Fruit fly (Drosophila melanogaster): ENCODE data around the gene Kul.

Gene Kul

dm6 chr3R:29699220-29699619, 26.4 kb upstream of the Kul start:
- no peak for TF ChIP-seq psq (optimal IDR thresholded peaks at IDR 0.05)
- TF ChIP-seq insv (optimal IDR thresholded peaks at IDR 0.05), result no peak
- TF ChIP-seq Myc (optimal IDR thresholded peaks at IDR 0.05), result no peak
- no peak for TF ChIP-seq ttk (optimal IDR thresholded peaks at IDR 0.05)
- no peak for TF ChIP-seq h (optimal IDR thresholded peaks at IDR 0.05)
- TF ChIP-seq Sin3A (optimal IDR thresholded peaks at IDR 0.05), result no peak

- no peak for TF ChIP-seq Myc (optimal IDR thresholded peaks at IDR 0.05)
- no peak for TF ChIP-seq ttk (optimal IDR thresholded peaks at IDR 0.05)
- no peak for TF ChIP-seq insv (optimal IDR thresholded peaks at IDR 0.05)
- TF ChIP-seq h (optimal IDR thresholded peaks at IDR 0.05), result no peak
- TF ChIP-seq psq (optimal IDR thresholded peaks at IDR 0.05), result no peak
- no peak for TF ChIP-seq Sin3A (optimal IDR thresholded peaks at IDR 0.05)
Measured at dm6 chr3R:29701739-29702138, 23.9 kb upstream of the Kul start.

- no peak for TF ChIP-seq h (optimal IDR thresholded peaks at IDR 0.05)
- no peak for TF ChIP-seq psq (optimal IDR thresholded peaks at IDR 0.05)
- TF ChIP-seq Sin3A (optimal IDR thresholded peaks at IDR 0.05), result no peak
- TF ChIP-seq insv (optimal IDR thresholded peaks at IDR 0.05), result no peak
- TF ChIP-seq ttk (optimal IDR thresholded peaks at IDR 0.05), result no peak
- TF ChIP-seq Myc (optimal IDR thresholded peaks at IDR 0.05), result no peak
Measured at dm6 chr3R:29704557-29704956, 21.1 kb upstream of the Kul start.

- TF ChIP-seq ttk (optimal IDR thresholded peaks at IDR 0.05), result no peak
- TF ChIP-seq Myc (optimal IDR thresholded peaks at IDR 0.05), result no peak
- no peak for TF ChIP-seq h (optimal IDR thresholded peaks at IDR 0.05)
- TF ChIP-seq Sin3A (optimal IDR thresholded peaks at IDR 0.05), result no peak
- no peak for TF ChIP-seq insv (optimal IDR thresholded peaks at IDR 0.05)
- no peak for TF ChIP-seq psq (optimal IDR thresholded peaks at IDR 0.05)
Measured at dm6 chr3R:29705789-29706303, 19.8 kb upstream of the Kul start.

dm6 chr3R:29707258-29707657, 18.4 kb upstream of the Kul start:
- TF ChIP-seq ttk (optimal IDR thresholded peaks at IDR 0.05) (no peak), Sin3A (optimal IDR thresholded peaks at IDR 0.05) (no peak), insv (optimal IDR thresholded peaks at IDR 0.05) (no peak), Myc (optimal IDR thresholded peaks at IDR 0.05) (no peak), h (optimal IDR thresholded peaks at IDR 0.05) (no peak), psq (optimal IDR thresholded peaks at IDR 0.05) (no peak)

- TF ChIP-seq ttk (optimal IDR thresholded peaks at IDR 0.05), result no peak
- no peak for TF ChIP-seq h (optimal IDR thresholded peaks at IDR 0.05)
- TF ChIP-seq psq (optimal IDR thresholded peaks at IDR 0.05), result no peak
- TF ChIP-seq insv (optimal IDR thresholded peaks at IDR 0.05), result no peak
- no peak for TF ChIP-seq Myc (optimal IDR thresholded peaks at IDR 0.05)
- no peak for TF ChIP-seq Sin3A (optimal IDR thresholded peaks at IDR 0.05)
Measured at dm6 chr3R:29708322-29708721, 17.3 kb upstream of the Kul start.

dm6 chr3R:29711434-29711833, 14.2 kb upstream of the Kul start:
- TF ChIP-seq insv (optimal IDR thresholded peaks at IDR 0.05) (no peak), Sin3A (optimal IDR thresholded peaks at IDR 0.05) (no peak), ttk (optimal IDR thresholded peaks at IDR 0.05) (no peak), psq (optimal IDR thresholded peaks at IDR 0.05) (no peak), h (optimal IDR thresholded peaks at IDR 0.05) (no peak), Myc (optimal IDR thresholded peaks at IDR 0.05) (no peak)

dm6 chr3R:29714314-29714713, 11.3 kb upstream of the Kul start, which contains the start of gene Obp99d:
Gene Obp99d (plus strand): TSS chr3R:29714505.
- TF ChIP-seq Myc (optimal IDR thresholded peaks at IDR 0.05), result no peak
- no peak for TF ChIP-seq psq (optimal IDR thresholded peaks at IDR 0.05)
- TF ChIP-seq Sin3A (optimal IDR thresholded peaks at IDR 0.05), result no peak

dm6 chr3R:29715277-29715676, 10.4 kb upstream of the Kul start, which contains the start of gene Dup99B:
Gene Dup99B (minus strand): TSS chr3R:29715377.
- TF ChIP-seq insv (optimal IDR thresholded peaks at IDR 0.05) (no peak), ttk (optimal IDR thresholded peaks at IDR 0.05) (no peak), h (optimal IDR thresholded peaks at IDR 0.05) (no peak), Sin3A (optimal IDR thresholded peaks at IDR 0.05) (no peak), psq (optimal IDR thresholded peaks at IDR 0.05) (no peak), Myc (optimal IDR thresholded peaks at IDR 0.05) (no peak)

dm6 chr3R:29716043-29716781, 9.4 kb upstream of the Kul start:
- TF ChIP-seq ttk (optimal IDR thresholded peaks at IDR 0.05) (no peak), Myc (optimal IDR thresholded peaks at IDR 0.05) (no peak), insv (optimal IDR thresholded peaks at IDR 0.05) (no peak), h (optimal IDR thresholded peaks at IDR 0.05) (no peak), Sin3A (optimal IDR thresholded peaks at IDR 0.05) (no peak), psq (optimal IDR thresholded peaks at IDR 0.05) (no peak)

- TF ChIP-seq insv (optimal IDR thresholded peaks at IDR 0.05) (no peak), Sin3A (optimal IDR thresholded peaks at IDR 0.05) (no peak), h (optimal IDR thresholded peaks at IDR 0.05) (peak; percentile 99)
Measured at dm6 chr3R:29716782-29717317, 8.8 kb upstream of the Kul start, which contains the start of gene Obp99b. Gene Obp99b (minus strand): TSS chr3R:29716896.

dm6 chr3R:29717519-29717918, 8.1 kb upstream of the Kul start:
- no peak for TF ChIP-seq ttk (optimal IDR thresholded peaks at IDR 0.05)
- no peak for TF ChIP-seq Myc (optimal IDR thresholded peaks at IDR 0.05)
- TF ChIP-seq h (optimal IDR thresholded peaks at IDR 0.05), result no peak
- TF ChIP-seq insv (optimal IDR thresholded peaks at IDR 0.05), result no peak
- TF ChIP-seq psq (optimal IDR thresholded peaks at IDR 0.05), result no peak
- TF ChIP-seq Sin3A (optimal IDR thresholded peaks at IDR 0.05), result no peak

Data from Kc167 (cell line).